Worm (Caenorhabditis elegans): ENCODE measurements around the gene T04A8.7.

Gene T04A8.7

ce11 chrIII:4653912-4654311 lies 41.2 kb upstream of the T04A8.7 start (continued):
- TF ChIP-seq nhr-102 (tag; optimal IDR thresholded peaks at IDR 0.05), result peak; percentile 49
- TF ChIP-seq zag-1 (tag; optimal IDR thresholded peaks at IDR 0.05), result no peak
- no peak for TF ChIP-seq hlh-11 (tag; optimal IDR thresholded peaks at IDR 0.05)
- no peak for TF ChIP-seq zip-2 (tag; optimal IDR thresholded peaks at IDR 0.05)
- peak; percentile 25 for TF ChIP-seq nhr-25 (tag; optimal IDR thresholded peaks at IDR 0.05; ENCODE audit: borderline replicate concordance, insufficient read depth)
- TF ChIP-seq F10B5.3 (tag; optimal IDR thresholded peaks at IDR 0.05), result no peak
- 0 out of 2 replicates have a peak, but pooled peaks have one; percentile 17 for TF ChIP-seq lim-7 (GFP tag; IDR thresholded peaks at IDR 0.05)
- no peak for TF ChIP-seq Y105C5A.15 (GFP tag; IDR thresholded peaks at IDR 0.05)
- no peak for TF ChIP-seq egl-43 (GFP tag; IDR thresholded peaks at IDR 0.05)
- TF ChIP-seq cey-2 (tag; optimal IDR thresholded peaks at IDR 0.05; ENCODE audit: borderline replicate concordance, insufficient read depth), result no peak
- TF ChIP-seq madf-5 (GFP tag; IDR thresholded peaks at IDR 0.05), result peak in 1 of 2 experiments; percentile 54; a peak in 1 of 4 replicates
- no peak for TF ChIP-seq ceh-20 (GFP tag; IDR thresholded peaks at IDR 0.05)
- no peak for TF ChIP-seq R02D3.7 (tag; optimal IDR thresholded peaks at IDR 0.05)
- TF ChIP-seq zfp-3 (GFP tag; conservative IDR thresholded peaks at IDR 0.05), result peak; percentile 70; the same call in 1 of the 2 replicates
- no peak for TF ChIP-seq ZK337.2 (GFP tag; IDR thresholded peaks at IDR 0.05)
- no peak for TF ChIP-seq F44E2.7 (GFP tag; IDR thresholded peaks at IDR 0.05)
- TF ChIP-seq attf-4 (tag; optimal IDR thresholded peaks at IDR 0.05), result no peak
- no peak for TF ChIP-seq gei-8 (GFP tag; optimal IDR thresholded peaks at IDR 0.05)
- no peak for TF ChIP-seq nhr-237 (tag; optimal IDR thresholded peaks at IDR 0.05)
- no peak for TF ChIP-seq dmd-9 (GFP tag; IDR thresholded peaks at IDR 0.05)
- no peak for TF ChIP-seq ceh-28 (tag; optimal IDR thresholded peaks at IDR 0.05)
- 0 out of 2 replicates have a peak, but pooled peaks have one; percentile 7 for TF ChIP-seq nhr-42 (GFP tag; IDR thresholded peaks at IDR 0.05)
- TF ChIP-seq snpc-1.2 (GFP tag; IDR thresholded peaks at IDR 0.05), result no peak
- no peak for TF ChIP-seq rbr-2 (tag; optimal IDR thresholded peaks at IDR 0.05)
- TF ChIP-seq tra-1 (GFP tag; IDR thresholded peaks at IDR 0.05), result no peak
- no peak for TF ChIP-seq unc-39 (tag; optimal IDR thresholded peaks at IDR 0.05)
- no peak for TF ChIP-seq nhr-41 (GFP tag; IDR thresholded peaks at IDR 0.05)
- TF ChIP-seq duxl-1 (tag; optimal IDR thresholded peaks at IDR 0.05; ENCODE audit: poor library complexity), result peak; percentile 71
- TF ChIP-seq fkh-10 (GFP tag; optimal IDR thresholded peaks at IDR 0.05), result no peak
- TF ChIP-seq fos-1 (tag; optimal IDR thresholded peaks at IDR 0.05), result no peak
- no peak for TF ChIP-seq dpl-1 (GFP tag; optimal IDR thresholded peaks at IDR 0.05)
- TF ChIP-seq ctbp-1 (GFP tag; IDR thresholded peaks at IDR 0.05), result no peak
- TF ChIP-seq ceh-82 (tag; optimal IDR thresholded peaks at IDR 0.05), result no peak
- TF ChIP-seq nhr-77 (tag; optimal IDR thresholded peaks at IDR 0.05), result no peak
- TF ChIP-seq ZK546.5 (tag; optimal IDR thresholded peaks at IDR 0.05), result no peak
- TF ChIP-seq php-3 (GFP tag; IDR thresholded peaks at IDR 0.05), result peak; percentile 34; the same call in 1 of the 2 replicates
- no peak for TF ChIP-seq Y48G9A.11 (GFP tag; IDR thresholded peaks at IDR 0.05)
- TF ChIP-seq Y5F2A.4 (GFP tag; optimal IDR thresholded peaks at IDR 0.05), result no peak
- TF ChIP-seq nhr-28 (tag; optimal IDR thresholded peaks at IDR 0.05), result no peak
- no peak for TF ChIP-seq dmd-6 (GFP tag; IDR thresholded peaks at IDR 0.05)
- TF ChIP-seq mxl-3 (GFP tag; optimal IDR thresholded peaks at IDR 0.05), result no peak
- TF ChIP-seq dve-1 (tag; optimal IDR thresholded peaks at IDR 0.05; ENCODE audit: insufficient read depth), result no peak
- TF ChIP-seq spr-1 (tag; optimal IDR thresholded peaks at IDR 0.05), result no peak
- no peak for TF ChIP-seq hlh-30 (tag; optimal IDR thresholded peaks at IDR 0.05; ENCODE audit: insufficient read depth)
- TF ChIP-seq spr-3 (GFP tag; optimal IDR thresholded peaks at IDR 0.05), result no peak
- no peak for TF ChIP-seq sdz-12 (GFP tag; optimal IDR thresholded peaks at IDR 0.05)
- TF ChIP-seq mdt-29 (GFP tag; IDR thresholded peaks at IDR 0.05), result no peak
- no peak for TF ChIP-seq T20F7.1 (GFP tag; optimal IDR thresholded peaks at IDR 0.05)
- TF ChIP-seq daf-16 (GFP tag; optimal IDR thresholded peaks at IDR 0.05), result peak in 1 of 2 experiments; percentile 44
- no peak for TF ChIP-seq daf-16 (tag; optimal IDR thresholded peaks at IDR 0.05)

Data from whole organism, L4 larva.